Fruit fly (Drosophila melanogaster): ENCODE results near the gene TpnC73F.

The TpnC73F gene

dm6 chr3L:17009715-17010491, 36.0 kb upstream of the TpnC73F start (continued):
- TF ChIP-seq achi (GFP tag; optimal IDR thresholded peaks at IDR 0.05) (no peak), Ets21C (GFP tag; optimal IDR thresholded peaks at IDR 0.05) (no peak), CG4318 (GFP tag; optimal IDR thresholded peaks at IDR 0.05) (no peak), dsx (GFP tag; optimal IDR thresholded peaks at IDR 0.05; ENCODE audit: poor library complexity, severe bottlenecking) (peak; percentile 41), CG3919 (GFP tag; optimal IDR thresholded peaks at IDR 0.05) (peak; percentile 1), dac (GFP tag; optimal IDR thresholded peaks at IDR 0.05) (no peak), Eip78C (GFP tag) (peak; percentile 70), fd59A (GFP tag; optimal IDR thresholded peaks at IDR 0.05) (no peak), pdm3 (GFP tag; optimal IDR thresholded peaks at IDR 0.05) (peak; percentile 26), net (GFP tag; optimal IDR thresholded peaks at IDR 0.05) (no peak), Sox15 (GFP tag; optimal IDR thresholded peaks at IDR 0.05) (no peak), CG11762 (GFP tag; optimal IDR thresholded peaks at IDR 0.05; ENCODE audit: insufficient read depth) (no peak), Sox102F (GFP tag; optimal IDR thresholded peaks at IDR 0.05) (peak; percentile 6), Hr38 (GFP tag; optimal IDR thresholded peaks at IDR 0.05) (no peak)

- TF ChIP-seq CG8319 (GFP tag; optimal IDR thresholded peaks at IDR 0.05) (peak; percentile 7), CG8632 (GFP tag; optimal IDR thresholded peaks at IDR 0.05) (peak; percentile 42), topi (GFP tag; optimal IDR thresholded peaks at IDR 0.05) (peak; percentile 28), CG8119 (GFP tag; IDR thresholded peaks at IDR 0.05) (no peak), CG31627 (GFP tag; optimal IDR thresholded peaks at IDR 0.05) (peak; percentile 9), svp (GFP tag) (peak; percentile 13), CG32006 (GFP tag; optimal IDR thresholded peaks at IDR 0.05) (peak; percentile 68), Sox15 (GFP tag; optimal IDR thresholded peaks at IDR 0.05) (peak; percentile 21), Ets21C (GFP tag; optimal IDR thresholded peaks at IDR 0.05) (peak; percentile 21), CG10669 (GFP tag; optimal IDR thresholded peaks at IDR 0.05) (no peak), achi (GFP tag; optimal IDR thresholded peaks at IDR 0.05) (no peak), net (GFP tag; optimal IDR thresholded peaks at IDR 0.05) (no peak), CG1621 (tag; optimal IDR thresholded peaks at IDR 0.05) (no peak), fd85E (GFP tag; optimal IDR thresholded peaks at IDR 0.05) (peak; percentile 17), CG11762 (GFP tag; optimal IDR thresholded peaks at IDR 0.05; ENCODE audit: insufficient read depth) (peak; percentile 21), pdm3 (GFP tag; optimal IDR thresholded peaks at IDR 0.05) (peak; percentile 17), esn (GFP tag; optimal IDR thresholded peaks at IDR 0.05) (peak; percentile 77), cyc (GFP tag; optimal IDR thresholded peaks at IDR 0.05) (no peak), Smox (GFP tag; optimal IDR thresholded peaks at IDR 0.05) (peak; percentile 41), Eip75B (GFP tag; optimal IDR thresholded peaks at IDR 0.05) (no peak), OdsH (GFP tag; optimal IDR thresholded peaks at IDR 0.05) (peak; percentile 43), CG11294 (GFP tag; IDR thresholded peaks at IDR 0.05) (no peak), Met (GFP tag; optimal IDR thresholded peaks at IDR 0.05) (peak; percentile 36), CG11902 (GFP tag; optimal IDR thresholded peaks at IDR 0.05) (no peak), CG6808 (GFP tag; optimal IDR thresholded peaks at IDR 0.05) (no peak), Sox14 (GFP tag; optimal IDR thresholded peaks at IDR 0.05) (peak; percentile 34), CG6276 (GFP tag; optimal IDR thresholded peaks at IDR 0.05) (no peak), CG4318 (GFP tag; optimal IDR thresholded peaks at IDR 0.05) (peak; percentile 13), CG6163 (GFP tag; IDR thresholded peaks at IDR 0.05) (peak; percentile 29; the same call in 2 of the 3 replicates), CG9139 (GFP tag; optimal IDR thresholded peaks at IDR 0.05) (no peak), salr (GFP tag; optimal IDR thresholded peaks at IDR 0.05) (peak in 1 of 2 experiments; percentile 67), lz (GFP tag; optimal IDR thresholded peaks at IDR 0.05) (peak; percentile 55), Hr39 (GFP tag; optimal IDR thresholded peaks at IDR 0.05) (peak; percentile 40), Eip93F (GFP tag; optimal IDR thresholded peaks at IDR 0.05) (no peak), CG10631 (GFP tag; optimal IDR thresholded peaks at IDR 0.05) (peak; percentile 65), CG15336 (GFP tag; IDR thresholded peaks at IDR 0.05) (no peak), CG34406 (GFP tag; optimal IDR thresholded peaks at IDR 0.05) (peak; percentile 30), CG6854 (GFP tag; optimal IDR thresholded peaks at IDR 0.05) (no peak), Hr4 (GFP tag; optimal IDR thresholded peaks at IDR 0.05) (peak; percentile 41), Ets96B (tag; optimal IDR thresholded peaks at IDR 0.05) (no peak)
Measured at dm6 chr3L:17010492-17011303, 35.2 kb upstream of the TpnC73F start.

Data from whole organism, prepupa.